Worm (Caenorhabditis elegans): ENCODE measurements around the gene spot-1.

- TF ChIP-seq dve-1 (tag; optimal IDR thresholded peaks at IDR 0.05) (no peak), ceh-48 (tag; optimal IDR thresholded peaks at IDR 0.05) (no peak), nhr-11 (tag; optimal IDR thresholded peaks at IDR 0.05) (no peak), che-1 (tag; optimal IDR thresholded peaks at IDR 0.05) (no peak), nfya-1 (tag; optimal IDR thresholded peaks at IDR 0.05) (no peak), hlh-15 (tag; optimal IDR thresholded peaks at IDR 0.05) (no peak), F13H6.1 (tag; optimal IDR thresholded peaks at IDR 0.05) (no peak), zip-5 (tag; optimal IDR thresholded peaks at IDR 0.05) (no peak), ceh-22 (tag; optimal IDR thresholded peaks at IDR 0.05) (no peak), hlh-6 (tag; optimal IDR thresholded peaks at IDR 0.05) (no peak), ets-4 (tag; optimal IDR thresholded peaks at IDR 0.05) (no peak), elt-2 (tag; optimal IDR thresholded peaks at IDR 0.05) (no peak)
Measured at ce11 chrIII:7297045-7297680, 20.1 kb upstream of the spot-1 start.

All from whole organism, late embryonic.